Fruit fly (Drosophila melanogaster) whole organism, embryonic: Measurements from ENCODE around the gene phol.

ENCODE experiments used
- CG10543 ChIP-seq: fragments of 200-800 bp; sonication (Bioruptor generic); optimal IDR thresholded peaks from 3 replicates; lab custom pipeline; 2017; ENCODE audit warnings: missing biosample characterization, mild to moderate bottlenecking, missing genetic modification characterization, moderate library complexity
- CG10565 ChIP-seq: fragments of 200-800 bp; sonication (Bioruptor generic); optimal IDR thresholded peaks from 3 replicates; lab custom pipeline; 2016; ENCODE audit warnings: missing biosample characterization, mild to moderate bottlenecking, missing genetic modification characterization
- CG10979 ChIP-seq: fragments of 200-800 bp; sonication (Bioruptor generic); optimal IDR thresholded peaks from 2 replicates; lab custom pipeline; 2018; ENCODE audit warnings: missing biosample characterization, mild to moderate bottlenecking, missing genetic modification characterization, moderate library complexity
- CG11504 ChIP-seq: fragments of 200-800 bp; sonication (Bioruptor generic); optimal IDR thresholded peaks from 3 replicates; lab custom pipeline; 2019; ENCODE audit warnings: missing biosample characterization, mild to moderate bottlenecking, missing genetic modification characterization, moderate library complexity
- CG11696 ChIP-seq: fragments of 200-800 bp; sonication (Bioruptor generic); IDR thresholded peaks from 2 replicates; pipeline ENCODE4 v1.3.6; 2022; ENCODE audit warnings: missing biosample characterization, missing genetic modification characterization
- CG12236 ChIP-seq: fragments of 200-800 bp; sonication (Bioruptor generic); optimal IDR thresholded peaks from 2 replicates; lab custom pipeline; 2016; ENCODE audit warnings: missing biosample characterization, missing genetic modification characterization
- CG12659 ChIP-seq: fragments of 200-800 bp; sonication (Bioruptor generic); optimal IDR thresholded peaks from 3 replicates; lab custom pipeline; 2017; ENCODE audit warnings: mild to moderate bottlenecking, missing biosample characterization, missing genetic modification reagents, missing genetic modification characterization
- CG13775 ChIP-seq: fragments of 200-800 bp; sonication (Bioruptor generic); optimal IDR thresholded peaks from 3 replicates; lab custom pipeline; 2017; ENCODE audit warnings: missing biosample characterization, mild to moderate bottlenecking, missing genetic modification characterization
- CG14014 ChIP-seq: fragments of 200-800 bp; sonication (Bioruptor generic); IDR thresholded peaks from 2 replicates; pipeline ENCODE4 v1.3.6; 2022; ENCODE audit warnings: missing biosample characterization, missing genetic modification characterization
- CG15269 ChIP-seq: fragments of 200-800 bp; sonication (Bioruptor generic); optimal IDR thresholded peaks from 2 replicates; lab custom pipeline; 2018; ENCODE audit warnings: missing biosample characterization, mild to moderate bottlenecking, missing genetic modification characterization, moderate library complexity
- CG15601 ChIP-seq: fragments of 200-800 bp; sonication (Bioruptor generic); optimal IDR thresholded peaks from 3 replicates; lab custom pipeline; 2019; ENCODE audit warnings: missing biosample characterization, mild to moderate bottlenecking, missing genetic modification characterization, moderate library complexity
- CG1647 ChIP-seq: fragments of 200-800 bp; sonication (Bioruptor generic); optimal IDR thresholded peaks from 3 replicates; lab custom pipeline; 2016; ENCODE audit warnings: missing biosample characterization, missing genetic modification characterization
- CG17186 ChIP-seq: fragments of 200-800 bp; sonication (Bioruptor generic); optimal IDR thresholded peaks from 3 replicates; lab custom pipeline; 2017; ENCODE audit warnings: missing biosample characterization, missing genetic modification reagents, missing genetic modification characterization
- CG18599 ChIP-seq: fragments of 200-800 bp; sonication (Bioruptor generic); optimal IDR thresholded peaks from 3 replicates; lab custom pipeline; 2017; ENCODE audit warnings: missing biosample characterization, missing genetic modification characterization, mild to moderate bottlenecking, moderate library complexity, missing genetic modification reagents
- CG18619 ChIP-seq: fragments of 200-800 bp; sonication (Bioruptor generic); optimal IDR thresholded peaks from 3 replicates; lab custom pipeline; 2017; ENCODE audit warnings: missing biosample characterization, mild to moderate bottlenecking, missing genetic modification characterization
- CG2116 ChIP-seq: fragments of 200-800 bp; sonication (Bioruptor generic); optimal IDR thresholded peaks from 3 replicates; lab custom pipeline; 2018; ENCODE audit warnings: missing biosample characterization, mild to moderate bottlenecking, missing genetic modification characterization
- CG2199 ChIP-seq: fragments of 200-800 bp; sonication (Bioruptor generic); IDR thresholded peaks from 3 replicates; pipeline ENCODE4 v1.3.6; 2022; ENCODE audit warnings: missing biosample characterization, missing genetic modification characterization
- CG2678 ChIP-seq: fragments of 200-800 bp; sonication (Bioruptor generic); optimal IDR thresholded peaks from 3 replicates; lab custom pipeline; 2019; ENCODE audit warnings: missing biosample characterization, mild to moderate bottlenecking, missing genetic modification characterization, moderate library complexity
- CG3065 ChIP-seq: fragments of 200-800 bp; sonication (Bioruptor generic); optimal IDR thresholded peaks from 2 replicates; lab custom pipeline; 2016; ENCODE audit warnings: missing biosample characterization, missing genetic modification characterization
- CG4328 ChIP-seq: fragments of 200-800 bp; sonication (Bioruptor generic); optimal IDR thresholded peaks from 3 replicates; lab custom pipeline; 2017; ENCODE audit warnings: missing biosample characterization, missing genetic modification reagents, missing genetic modification characterization
- CG6791 ChIP-seq: fragments of 200-800 bp; sonication (Bioruptor generic); IDR thresholded peaks from 3 replicates; pipeline ENCODE4 v1.3.6; 2022; ENCODE audit warnings: missing biosample characterization, missing genetic modification characterization; ENCODE audit not compliant: partially characterized antibody
- CG7987 ChIP-seq: fragments of 200-800 bp; sonication (Bioruptor generic); optimal IDR thresholded peaks from 2 replicates; lab custom pipeline; 2018; ENCODE audit warnings: missing biosample characterization, mild to moderate bottlenecking, missing genetic modification characterization, moderate library complexity
- CG8089 ChIP-seq: fragments of 200-800 bp; sonication (Bioruptor generic); optimal IDR thresholded peaks from 3 replicates; lab custom pipeline; 2016; ENCODE audit warnings: missing biosample characterization, missing genetic modification characterization
- CG8281 ChIP-seq: fragments of 200-800 bp; sonication (Bioruptor generic); optimal IDR thresholded peaks from 2 replicates; lab custom pipeline; 2018; ENCODE audit warnings: missing biosample characterization, mild to moderate bottlenecking, missing genetic modification characterization, moderate library complexity
- CG8388 ChIP-seq: fragments of 200-800 bp; sonication (Bioruptor generic); optimal IDR thresholded peaks from 2 replicates; lab custom pipeline; 2019; ENCODE audit warnings: missing biosample characterization, mild to moderate bottlenecking, missing genetic modification characterization, moderate library complexity
- CG8765 ChIP-seq: fragments of 200-800 bp; sonication (Bioruptor generic); IDR thresholded peaks from 2 replicates; pipeline ENCODE4 v1.3.6; 2022; ENCODE audit warnings: missing biosample characterization, missing genetic modification characterization
- D ChIP-seq, 2 experiments: fragments of 200-800 bp in 1 of 2; fragments of >200 bp in 1 of 2; sonication (Bioruptor generic) in 1 of 2; optimal IDR thresholded peaks; 2 replicates in 1 of 2; 3 replicates in 1 of 2; lab custom pipeline; 2017; ENCODE audit warnings: mild to moderate bottlenecking in 1 of 2, missing biosample characterization in 1 of 2, missing genetic modification characterization in 1 of 2, missing genetic modification reagents in 1 of 2
- H2.0 ChIP-seq: fragments of 200-800 bp; sonication (Bioruptor generic); IDR thresholded peaks from 2 replicates; pipeline ENCODE4 v1.3.6; 2022; ENCODE audit warnings: missing biosample characterization, missing genetic modification characterization
- Hmr ChIP-seq: fragments of 200-800 bp; sonication (Bioruptor generic); optimal IDR thresholded peaks from 3 replicates; lab custom pipeline; 2017; ENCODE audit warnings: mild to moderate bottlenecking, missing biosample characterization, missing genetic modification reagents, missing genetic modification characterization
- Jarid2 ChIP-seq: fragments of 200-800 bp; sonication (Bioruptor generic); optimal IDR thresholded peaks from 3 replicates; lab custom pipeline; 2017; ENCODE audit warnings: mild to moderate bottlenecking, missing biosample characterization, missing genetic modification reagents, missing genetic modification characterization
- Lim3 ChIP-seq: fragments of 200-800 bp; sonication (Bioruptor generic); IDR thresholded peaks from 2 replicates; pipeline ENCODE4 v1.3.6; 2022; ENCODE audit warnings: missing biosample characterization, missing genetic modification characterization
- MESR4 ChIP-seq: fragments of 200-800 bp; sonication (Bioruptor generic); optimal IDR thresholded peaks from 2 replicates; lab custom pipeline; 2018; ENCODE audit warnings: missing biosample characterization, mild to moderate bottlenecking, missing genetic modification characterization, moderate library complexity
- Mes4 ChIP-seq: fragments of 200-800 bp; sonication (Bioruptor generic); optimal IDR thresholded peaks from 2 replicates; lab custom pipeline; 2016; ENCODE audit warnings: missing biosample characterization, missing genetic modification characterization
- Nf-YC ChIP-seq: fragments of 200-800 bp; optimal IDR thresholded peaks from 3 replicates; lab custom pipeline; 2019; ENCODE audit warnings: missing biosample characterization, mild to moderate bottlenecking, missing genetic modification characterization, moderate library complexity
- Ptx1 ChIP-seq: fragments of 200-800 bp; sonication (Bioruptor generic); IDR thresholded peaks from 2 replicates; pipeline ENCODE4 v1.3.6; 2022; ENCODE audit warnings: missing biosample characterization, missing genetic modification characterization
- Rx ChIP-seq: fragments of 200-800 bp; sonication (Bioruptor generic); IDR thresholded peaks from 2 replicates; pipeline ENCODE4 v1.3.6; 2022; ENCODE audit warnings: missing biosample characterization, missing genetic modification characterization
- Ssrp ChIP-seq: fragments of 200-800 bp; sonication (Bioruptor generic); optimal IDR thresholded peaks from 2 replicates; lab custom pipeline; 2018; ENCODE audit warnings: missing biosample characterization, mild to moderate bottlenecking, missing genetic modification characterization, moderate library complexity
- caup ChIP-seq: fragments of 200-800 bp; sonication (Bioruptor generic); optimal IDR thresholded peaks from 3 replicates; lab custom pipeline; 2017; ENCODE audit warnings: missing biosample characterization, mild to moderate bottlenecking, missing genetic modification characterization, moderate library complexity; ENCODE audit not compliant: severe bottlenecking
- cg ChIP-seq: fragments of 200-800 bp; sonication (Bioruptor generic); optimal IDR thresholded peaks from 3 replicates; lab custom pipeline; 2019; ENCODE audit warnings: missing biosample characterization, mild to moderate bottlenecking, missing genetic modification characterization, moderate library complexity
- fd3F ChIP-seq: fragments of 200-800 bp; sonication (Bioruptor generic); optimal IDR thresholded peaks from 2 replicates; lab custom pipeline; 2018; ENCODE audit warnings: missing biosample characterization, mild to moderate bottlenecking, missing genetic modification characterization, moderate library complexity
- grn ChIP-seq: fragments of 200-800 bp; sonication (Bioruptor generic); optimal IDR thresholded peaks from 3 replicates; lab custom pipeline; 2017; ENCODE audit warnings: missing biosample characterization, missing genetic modification characterization
- mld ChIP-seq: fragments of 200-800 bp; sonication (Bioruptor generic); IDR thresholded peaks from 3 replicates; pipeline ENCODE4 v1.3.6; 2022; ENCODE audit warnings: missing biosample characterization, missing genetic modification characterization; ENCODE audit not compliant: partially characterized antibody
- phol ChIP-seq: fragments of 200-800 bp; sonication (Bioruptor generic); optimal IDR thresholded peaks from 3 replicates; lab custom pipeline; 2018; ENCODE audit warnings: missing biosample characterization, mild to moderate bottlenecking, missing genetic modification characterization, moderate library complexity
- pnt ChIP-seq: fragments of 200-800 bp; sonication (Bioruptor generic); optimal IDR thresholded peaks from 3 replicates; lab custom pipeline; 2016; ENCODE audit warnings: missing biosample characterization, missing genetic modification characterization
- row ChIP-seq: fragments of 200-800 bp; sonication (Bioruptor generic); IDR thresholded peaks from 3 replicates; pipeline ENCODE4 v1.3.6; 2022; ENCODE audit warnings: missing biosample characterization, missing genetic modification characterization
- slou ChIP-seq: fragments of 200-800 bp; sonication (Bioruptor generic); optimal IDR thresholded peaks from 3 replicates; lab custom pipeline; 2016; ENCODE audit warnings: missing biosample characterization, missing genetic modification characterization
- slp2 ChIP-seq: fragments of 200-800 bp; sonication (Bioruptor generic); optimal IDR thresholded peaks from 2 replicates; lab custom pipeline; 2016; ENCODE audit warnings: missing biosample characterization, missing genetic modification characterization
- sqz ChIP-seq: fragments of 200-800 bp; sonication (Bioruptor generic); optimal IDR thresholded peaks from 3 replicates; lab custom pipeline; 2018; ENCODE audit warnings: missing biosample characterization, mild to moderate bottlenecking, missing genetic modification characterization
- stwl ChIP-seq: fragments of 200-800 bp; sonication (Bioruptor generic); optimal IDR thresholded peaks from 3 replicates; lab custom pipeline; 2018; ENCODE audit warnings: missing biosample characterization, mild to moderate bottlenecking, missing genetic modification characterization, moderate library complexity

phol gene

DNA sequence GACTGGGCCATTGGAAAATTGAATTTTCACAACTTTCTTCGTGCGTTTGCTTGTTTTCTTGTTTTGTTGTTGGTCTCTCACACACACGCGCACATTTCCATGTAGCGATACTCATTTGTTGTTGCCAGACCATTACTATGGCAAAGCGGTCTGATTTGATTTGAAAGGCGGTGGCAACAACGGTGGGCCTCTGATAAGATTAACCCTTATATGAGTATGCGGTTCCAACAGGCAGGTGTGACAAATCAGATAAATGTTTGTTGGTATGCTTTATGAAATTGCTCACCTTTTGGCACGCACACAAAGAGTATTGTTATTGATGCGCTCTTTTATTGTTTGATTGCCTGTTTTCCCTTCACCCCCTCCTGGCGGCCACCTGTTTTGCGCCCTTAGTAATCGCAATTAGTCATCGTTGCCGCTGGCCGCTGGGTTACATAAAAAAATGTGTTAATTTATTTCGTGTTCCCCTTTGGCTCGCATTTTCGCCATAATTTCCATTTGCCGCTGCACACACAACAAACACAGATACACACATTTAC lies 8.8 kb downstream of the phol start (continued):
- TF ChIP-seq CG8765 (GFP tag; lab: Robert Waterston, UW) = no peak
- peak; percentile 28 for TF ChIP-seq sqz (GFP tag; lab: Kevin White, UChicago)
- no peak for TF ChIP-seq CG13775 (GFP tag; lab: Kevin White, UChicago)
- peak; percentile 36 for TF ChIP-seq caup
- TF ChIP-seq CG6791 (GFP tag; lab: Robert Waterston, UW) = no peak
- TF ChIP-seq CG2116 (GFP tag; lab: Kevin White, UChicago) = no peak
- no peak for TF ChIP-seq pnt (GFP tag; lab: Kevin White, UChicago)
- TF ChIP-seq CG12659 = no peak
- no peak for TF ChIP-seq H2.0 (GFP tag; lab: Robert Waterston, UW)
- TF ChIP-seq CG12236 = no peak
- TF ChIP-seq CG1647 (GFP tag; lab: Kevin White, UChicago) = no peak
- no peak for TF ChIP-seq mld (GFP tag; lab: Robert Waterston, UW)
- no peak for TF ChIP-seq phol
- TF ChIP-seq CG15601 (tag; lab: Kevin White, UChicago) = no peak
- 0 out of 3 replicates have a peak, but pooled peaks have one; percentile 8 for TF ChIP-seq CG2199 (GFP tag; lab: Robert Waterston, UW)
- TF ChIP-seq CG3065 (GFP tag; lab: Kevin White, UChicago) = no peak
- no peak for TF ChIP-seq CG8089
- TF ChIP-seq row (GFP tag; lab: Robert Waterston, UW) = 0 out of 3 replicates have a peak, but pooled peaks have one; percentile 13
- no peak for TF ChIP-seq stwl (tag; lab: Kevin White, UChicago)
- TF ChIP-seq CG2678 = peak; percentile 19
- TF ChIP-seq CG14014 (GFP tag; lab: Robert Waterston, UW) = no peak
- no peak for TF ChIP-seq CG18619 (GFP tag; lab: Kevin White, UChicago)
- TF ChIP-seq CG17186 (GFP tag; lab: Kevin White, UChicago) = no peak
- TF ChIP-seq fd3F (GFP tag; lab: Kevin White, UChicago) = no peak
- TF ChIP-seq CG15269 = peak; percentile 14
- TF ChIP-seq Rx (GFP tag; lab: Robert Waterston, UW) = peak; percentile 29; the same call in 1 of the 2 replicates
- peak; percentile 50 for TF ChIP-seq CG18599 (GFP tag; lab: Kevin White, UChicago)
- no peak for TF ChIP-seq Nf-YC (tag; lab: Kevin White, UChicago)
- TF ChIP-seq CG8281 (tag; lab: Kevin White, UChicago) = peak; percentile 48
- TF ChIP-seq Ptx1 (GFP tag; lab: Robert Waterston, UW) = no peak
- TF ChIP-seq CG8388 (GFP tag; lab: Kevin White, UChicago) = no peak
- peak; percentile 43 for TF ChIP-seq CG10543
- no peak for TF ChIP-seq slp2 (GFP tag; lab: Kevin White, UChicago)
- no peak for TF ChIP-seq Lim3
- no peak for TF ChIP-seq Mes4 (GFP tag; lab: Kevin White, UChicago)
- TF ChIP-seq grn (GFP tag; lab: Kevin White, UChicago) = peak; percentile 86
- peak; percentile 90 for TF ChIP-seq cg (GFP tag; lab: Kevin White, UChicago)
- peak; percentile 36 for TF ChIP-seq Hmr (GFP tag; lab: Kevin White, UChicago)
- TF ChIP-seq CG4328 (GFP tag; lab: Kevin White, UChicago) = no peak
- no peak for TF ChIP-seq slou (GFP tag; lab: Kevin White, UChicago)
- TF ChIP-seq CG10979 (tag; lab: Kevin White, UChicago) = no peak
- no peak for TF ChIP-seq Jarid2 (GFP tag; lab: Kevin White, UChicago)
- TF ChIP-seq MESR4 = peak; percentile 20
- TF ChIP-seq CG10565 (GFP tag; lab: Kevin White, UChicago) = no peak
- no peak for TF ChIP-seq CG11504 (tag; lab: Kevin White, UChicago)
- TF ChIP-seq CG7987 (GFP tag; lab: Kevin White, UChicago) = no peak
- no peak for TF ChIP-seq Ssrp
- TF ChIP-seq D (optimal IDR thresholded peaks at IDR 0.05; lab: Kevin White, UChicago) = peak; percentile 89
- no peak for TF ChIP-seq D (GFP tag; optimal IDR thresholded peaks at IDR 0.05; lab: Kevin White, UChicago)
- no peak for TF ChIP-seq CG11696 (GFP tag; lab: Robert Waterston, UW)
